Fruit fly (Drosophila melanogaster): ENCODE results near the gene Past1.

Past1 gene

dm6 chr3R:12719627-12720343 lies 22.7 kb downstream of the Past1 start (continued):
- TF ChIP-seq CG9876 (GFP tag; optimal IDR thresholded peaks at IDR 0.05) (no peak), croc (GFP tag; conservative IDR thresholded peaks at IDR 0.05) (no peak), MESR4 (GFP tag; optimal IDR thresholded peaks at IDR 0.05) (no peak), CG2116 (GFP tag; optimal IDR thresholded peaks at IDR 0.05) (no peak), CG17328 (GFP tag; IDR thresholded peaks at IDR 0.05) (no peak), CG2129 (GFP tag; IDR thresholded peaks at IDR 0.05; ENCODE audit: partially characterized antibody) (no peak), Xbp1 (GFP tag; optimal IDR thresholded peaks at IDR 0.05) (no peak), Mes4 (GFP tag; optimal IDR thresholded peaks at IDR 0.05) (no peak), CG2889 (GFP tag; IDR thresholded peaks at IDR 0.05) (no peak), Hmr (GFP tag; optimal IDR thresholded peaks at IDR 0.05) (peak; percentile 41), Abd-B (GFP tag; optimal IDR thresholded peaks at IDR 0.05) (peak; percentile 26), Myb (GFP tag; optimal IDR thresholded peaks at IDR 0.05) (no peak), CG8944 (GFP tag; optimal IDR thresholded peaks at IDR 0.05) (no peak), CG17361 (GFP tag; IDR thresholded peaks at IDR 0.05) (peak; percentile 42; the same call in 2 of the 3 replicates), h (optimal IDR thresholded peaks at IDR 0.05) (no peak), Rfx (GFP tag; IDR thresholded peaks at IDR 0.05) (no peak), shn (GFP tag; optimal IDR thresholded peaks at IDR 0.05) (no peak), aop (GFP tag; IDR thresholded peaks at IDR 0.05) (no peak), da (GFP tag; optimal IDR thresholded peaks at IDR 0.05) (no peak), gcm (GFP tag; optimal IDR thresholded peaks at IDR 0.05) (peak; percentile 29), Fer2 (tag; optimal IDR thresholded peaks at IDR 0.05) (peak; percentile 33), CG7745 (tag; optimal IDR thresholded peaks at IDR 0.05) (no peak), Lpt (GFP tag; optimal IDR thresholded peaks at IDR 0.05) (no peak), CG7357 (GFP tag; IDR thresholded peaks at IDR 0.05) (no peak), Meics (GFP tag; optimal IDR thresholded peaks at IDR 0.05) (peak; percentile 40), sob (GFP tag; IDR thresholded peaks at IDR 0.05) (no peak), slou (GFP tag; optimal IDR thresholded peaks at IDR 0.05) (no peak), pzg (GFP tag; optimal IDR thresholded peaks at IDR 0.05) (no peak), CG3838 (GFP tag; optimal IDR thresholded peaks at IDR 0.05) (no peak), fd3F (GFP tag; optimal IDR thresholded peaks at IDR 0.05) (no peak), bab2 (GFP tag; optimal IDR thresholded peaks at IDR 0.05) (no peak), en (GFP tag; optimal IDR thresholded peaks at IDR 0.05) (no peak), CG6854 (GFP tag; optimal IDR thresholded peaks at IDR 0.05) (peak; percentile 35), CG14050 (GFP tag; IDR thresholded peaks at IDR 0.05) (no peak), Ada2b (GFP tag; IDR thresholded peaks at IDR 0.05) (no peak), CG17568 (GFP tag; optimal IDR thresholded peaks at IDR 0.05) (no peak), Six4 (GFP tag; optimal IDR thresholded peaks at IDR 0.05) (no peak), CG13424 (tag; optimal IDR thresholded peaks at IDR 0.05) (peak; percentile 50), ems (GFP tag; optimal IDR thresholded peaks at IDR 0.05) (no peak), esg (GFP tag; conservative IDR thresholded peaks at IDR 0.05) (no peak), NFAT (GFP tag; IDR thresholded peaks at IDR 0.05) (peak; percentile 30; the same call in 1 of the 2 replicates), HLH3B (GFP tag; IDR thresholded peaks at IDR 0.05) (no peak), dimm (GFP tag; IDR thresholded peaks at IDR 0.05) (no peak), ab (GFP tag; optimal IDR thresholded peaks at IDR 0.05) (no peak), CG33557 (GFP tag; optimal IDR thresholded peaks at IDR 0.05) (no peak), BtbVII (GFP tag; optimal IDR thresholded peaks at IDR 0.05) (peak; percentile 36), CG17186 (GFP tag; optimal IDR thresholded peaks at IDR 0.05) (no peak), Antp (GFP tag; optimal IDR thresholded peaks at IDR 0.05) (no peak), bbx (GFP tag; IDR thresholded peaks at IDR 0.05; ENCODE audit: partially characterized antibody) (no peak; the same call in 1 of the 2 replicates), ewg (GFP tag; optimal IDR thresholded peaks at IDR 0.05) (no peak), CG14441 (GFP tag; IDR thresholded peaks at IDR 0.05) (no peak)

Data from whole organism, embryonic.